Fruit fly (Drosophila melanogaster): ENCODE results near the gene CG9953.

Gene CG9953

DNA sequence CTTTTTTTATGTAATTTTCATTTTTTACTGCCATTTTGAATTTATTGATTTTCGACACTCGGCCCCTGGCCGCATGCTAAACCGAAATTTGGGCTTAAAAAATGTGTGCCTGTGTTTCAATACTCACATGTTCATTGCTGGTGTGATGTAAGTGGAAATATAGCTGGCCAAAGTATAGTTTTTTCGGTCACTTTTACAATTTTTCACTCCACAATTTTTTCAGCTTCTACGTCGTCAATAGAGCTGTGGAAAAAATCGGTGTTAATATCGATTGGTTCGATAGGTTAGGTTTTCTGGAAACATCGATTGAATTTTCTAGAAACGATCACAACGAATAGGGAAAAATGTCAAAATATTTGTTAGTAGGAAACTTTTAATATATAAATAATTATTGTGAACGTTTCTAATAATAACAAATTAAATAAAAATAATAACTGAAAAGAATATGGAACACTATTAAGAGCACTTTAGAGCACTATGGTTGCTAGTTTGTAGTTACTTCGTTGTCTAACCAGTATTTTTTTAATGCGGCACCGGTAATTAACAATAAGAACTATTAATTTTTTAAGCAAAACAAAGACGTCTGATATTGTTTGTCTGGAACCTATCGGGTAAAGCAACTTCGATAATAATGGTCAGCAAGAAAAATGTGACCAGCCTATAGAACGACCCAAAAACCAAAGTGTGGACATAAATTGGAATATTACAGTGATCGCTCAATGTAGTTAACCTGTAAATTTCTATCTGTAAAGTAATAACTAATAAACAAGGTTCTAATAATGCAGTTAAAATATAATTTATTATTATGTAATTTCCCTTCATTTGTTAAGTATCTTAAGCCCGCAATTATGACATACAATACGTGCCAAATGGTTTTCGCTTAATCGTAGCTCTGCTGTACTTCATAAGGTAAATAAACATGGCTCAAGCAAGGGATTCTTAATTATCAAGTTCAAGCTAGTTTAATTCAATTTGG lies 13.9 kb upstream of the CG9953 start, which contains the start of the genes CG10077 and CG9948 (continued):
- TF ChIP-seq CG12942 (GFP tag; optimal IDR thresholded peaks at IDR 0.05) (peak; percentile 66), dati (GFP tag; IDR thresholded peaks at IDR 0.05) (peak; percentile 71), chm (GFP tag; IDR thresholded peaks at IDR 0.05) (peak; percentile 90), klu (GFP tag; IDR thresholded peaks at IDR 0.05) (peak; percentile 69), CG10979 (tag; optimal IDR thresholded peaks at IDR 0.05) (peak; percentile 89), NfI (GFP tag; optimal IDR thresholded peaks at IDR 0.05) (peak; percentile 86), CG7987 (GFP tag; optimal IDR thresholded peaks at IDR 0.05) (peak; percentile 79), az2 (GFP tag; optimal IDR thresholded peaks at IDR 0.05) (peak; percentile 90), Dip2 (GFP tag; IDR thresholded peaks at IDR 0.05) (no peak), jumu (GFP tag; optimal IDR thresholded peaks at IDR 0.05) (peak; percentile 38), CG2202 (tag; optimal IDR thresholded peaks at IDR 0.05) (peak; percentile 83), CG11696 (GFP tag; IDR thresholded peaks at IDR 0.05) (peak; percentile 63), usp (GFP tag; optimal IDR thresholded peaks at IDR 0.05) (no peak), CG5953 (GFP tag; IDR thresholded peaks at IDR 0.05) (peak; percentile 83), zf30C (GFP tag; optimal IDR thresholded peaks at IDR 0.05) (no peak), tgo (GFP tag; IDR thresholded peaks at IDR 0.05) (peak; percentile 91), CG5245 (GFP tag; optimal IDR thresholded peaks at IDR 0.05) (peak; percentile 81), CG34224 (GFP tag; IDR thresholded peaks at IDR 0.05; ENCODE audit: partially characterized antibody) (peak; percentile 83; the same call in 2 of the 3 replicates), stwl (tag; optimal IDR thresholded peaks at IDR 0.05) (peak; percentile 57), pan (optimal IDR thresholded peaks at IDR 0.05) (no peak), pan (GFP tag; optimal IDR thresholded peaks at IDR 0.05 in 1 of 2, IDR thresholded peaks at IDR 0.05 in 1 of 2) (peak in 1 of 2 experiments; percentile 94), CG31388 (GFP tag; optimal IDR thresholded peaks at IDR 0.05) (peak; percentile 63), Vsx1 (GFP tag; optimal IDR thresholded peaks at IDR 0.05) (peak; percentile 61), luna (GFP tag; optimal IDR thresholded peaks at IDR 0.05) (peak; percentile 1), CG1529 (GFP tag; optimal IDR thresholded peaks at IDR 0.05) (peak; percentile 80), mirr (GFP tag; optimal IDR thresholded peaks at IDR 0.05) (peak; percentile 83), cas (GFP tag; IDR thresholded peaks at IDR 0.05) (no peak), eve (GFP tag; optimal IDR thresholded peaks at IDR 0.05) (no peak), CoRest (tag; optimal IDR thresholded peaks at IDR 0.05) (peak; percentile 91), jigr1 (GFP tag; IDR thresholded peaks at IDR 0.05) (peak; percentile 74; the same call in 1 of the 3 replicates), CG1792 (GFP tag; optimal IDR thresholded peaks at IDR 0.05) (no peak), ara (GFP tag; IDR thresholded peaks at IDR 0.05) (peak; percentile 86), CG4360 (GFP tag; IDR thresholded peaks at IDR 0.05) (peak; percentile 56), NC2β (GFP tag; optimal IDR thresholded peaks at IDR 0.05) (peak; percentile 40), zfh2 (GFP tag; optimal IDR thresholded peaks at IDR 0.05) (peak; percentile 39), lmd (GFP tag; IDR thresholded peaks at IDR 0.05) (peak; percentile 93), CG5180 (GFP tag; optimal IDR thresholded peaks at IDR 0.05) (peak; percentile 65), Abd-B (GFP tag; optimal IDR thresholded peaks at IDR 0.05) (peak; percentile 87), fd96Cb (tag; optimal IDR thresholded peaks at IDR 0.05) (peak; percentile 88), CG2678 (tag; optimal IDR thresholded peaks at IDR 0.05) (peak; percentile 93), GATAe (GFP tag; conservative IDR thresholded peaks at IDR 0.05) (no peak), CG10366 (GFP tag; IDR thresholded peaks at IDR 0.05) (peak; percentile 89), chn (GFP tag; optimal IDR thresholded peaks at IDR 0.05) (peak; percentile 78), CG31441 (GFP tag; IDR thresholded peaks at IDR 0.05) (peak; percentile 90), odd (GFP tag; optimal IDR thresholded peaks at IDR 0.05) (peak; percentile 77), al (GFP tag; IDR thresholded peaks at IDR 0.05) (peak; percentile 79), run (tag; optimal IDR thresholded peaks at IDR 0.05) (no peak), Sin3A (optimal IDR thresholded peaks at IDR 0.05) (no peak), Nf-YC (tag; optimal IDR thresholded peaks at IDR 0.05) (peak; percentile 85), CG2889 (GFP tag; IDR thresholded peaks at IDR 0.05) (peak; percentile 80)

Measured in whole organism, embryonic.